Worm (Caenorhabditis elegans): ENCODE measurements around the gene col-87.

The col-87 gene

DNA sequence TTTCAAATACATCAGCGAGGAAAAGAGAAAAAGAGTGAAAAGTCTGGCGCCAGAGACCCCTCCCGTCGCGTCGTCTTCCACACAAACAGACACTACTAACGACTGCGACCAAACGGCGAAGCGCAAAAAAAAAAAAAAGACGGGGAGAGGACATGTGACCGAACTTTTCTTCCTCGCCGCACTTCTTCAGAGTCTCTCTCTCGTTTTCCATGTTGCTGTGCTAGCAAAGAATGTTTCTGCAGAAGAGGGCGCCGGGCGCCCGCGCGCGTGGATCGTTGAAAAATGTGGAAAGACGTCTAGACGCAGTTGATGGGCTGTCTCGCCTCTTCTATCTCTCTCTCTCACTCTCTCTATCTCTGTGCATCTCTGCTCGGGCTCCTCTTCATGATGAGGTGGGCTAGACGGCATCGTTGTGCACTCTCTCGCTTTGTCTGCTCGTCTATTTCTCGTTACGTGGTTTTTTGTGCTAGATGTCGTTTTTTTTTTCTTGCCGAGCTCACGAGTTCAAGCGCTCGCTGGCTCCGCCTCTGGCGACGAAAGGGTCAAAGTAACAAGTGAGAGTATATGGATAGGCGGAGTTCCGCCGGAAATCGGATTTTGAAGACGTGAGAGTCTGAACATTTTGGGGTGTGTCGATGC lies 54.2 kb downstream of the col-87 start (continued):
- TF ChIP-seq dmd-6 (GFP tag; IDR thresholded peaks at IDR 0.05) (peak; percentile 99), nhr-102 (tag; optimal IDR thresholded peaks at IDR 0.05) (peak; percentile 86), daf-16 (GFP tag; optimal IDR thresholded peaks at IDR 0.05) (peak; percentile 78 to 92), daf-16 (tag; optimal IDR thresholded peaks at IDR 0.05) (peak; percentile 70), vab-7 (GFP tag; IDR thresholded peaks at IDR 0.05) (peak; percentile 42; the same call in 1 of the 2 replicates), tag-97 (GFP tag; IDR thresholded peaks at IDR 0.05) (no peak), egl-43 (GFP tag; IDR thresholded peaks at IDR 0.05) (peak; percentile 90), tra-1 (GFP tag; IDR thresholded peaks at IDR 0.05) (peak; percentile 96), dpl-1 (GFP tag; optimal IDR thresholded peaks at IDR 0.05) (peak; percentile 70), hmg-1.1 (GFP tag; IDR thresholded peaks at IDR 0.05) (peak; percentile 96), lin-15B (tag; optimal IDR thresholded peaks at IDR 0.05) (no peak), R02D3.7 (tag; optimal IDR thresholded peaks at IDR 0.05) (no peak), nhr-42 (GFP tag; IDR thresholded peaks at IDR 0.05) (peak; percentile 89), zip-2 (tag; optimal IDR thresholded peaks at IDR 0.05) (no peak), spr-3 (GFP tag; optimal IDR thresholded peaks at IDR 0.05) (peak; percentile 54), zip-11 (GFP tag; IDR thresholded peaks at IDR 0.05) (no peak), F37D6.2 (tag; optimal IDR thresholded peaks at IDR 0.05) (peak; percentile 91), snpc-4 (tag; optimal IDR thresholded peaks at IDR 0.05) (no peak), Y105C5A.15 (GFP tag; IDR thresholded peaks at IDR 0.05) (no peak), dve-1 (tag; optimal IDR thresholded peaks at IDR 0.05; ENCODE audit: insufficient read depth) (peak; percentile 92), ZK337.2 (GFP tag; IDR thresholded peaks at IDR 0.05) (no peak), T20F7.1 (GFP tag; optimal IDR thresholded peaks at IDR 0.05) (peak; percentile 73), F26F4.8 (GFP tag; conservative IDR thresholded peaks at IDR 0.05) (0 out of 2 replicates have a peak, but pooled peaks have one; percentile 47), ceh-82 (tag; optimal IDR thresholded peaks at IDR 0.05) (no peak), fkh-10 (GFP tag; optimal IDR thresholded peaks at IDR 0.05) (peak; percentile 80), mdt-29 (GFP tag; IDR thresholded peaks at IDR 0.05) (peak; percentile 70; the same call in 1 of the 2 replicates), lin-13 (GFP tag; optimal IDR thresholded peaks at IDR 0.05) (peak; percentile 82), ceh-28 (tag; optimal IDR thresholded peaks at IDR 0.05) (no peak), php-3 (GFP tag; IDR thresholded peaks at IDR 0.05) (peak; percentile 24; the same call in 1 of the 2 replicates), set-16 (GFP tag; IDR thresholded peaks at IDR 0.05) (peak; percentile 95), aly-2 (tag; optimal IDR thresholded peaks at IDR 0.05) (no peak), nhr-41 (GFP tag; IDR thresholded peaks at IDR 0.05) (no peak), lin-29 (GFP tag; IDR thresholded peaks at IDR 0.05) (peak; percentile 61), cey-2 (tag; optimal IDR thresholded peaks at IDR 0.05; ENCODE audit: borderline replicate concordance, insufficient read depth) (peak; percentile 40), fos-1 (tag; optimal IDR thresholded peaks at IDR 0.05) (peak; percentile 65), lin-38 (GFP tag; IDR thresholded peaks at IDR 0.05) (peak; percentile 75), gei-8 (GFP tag; optimal IDR thresholded peaks at IDR 0.05) (peak; percentile 98), ces-1 (GFP tag; optimal IDR thresholded peaks at IDR 0.05) (no peak), lsy-2 (tag; optimal IDR thresholded peaks at IDR 0.05) (peak; percentile 88), hlh-30 (tag; optimal IDR thresholded peaks at IDR 0.05; ENCODE audit: insufficient read depth) (peak; percentile 97), nhr-28 (tag; optimal IDR thresholded peaks at IDR 0.05) (peak; percentile 95), lim-7 (GFP tag; IDR thresholded peaks at IDR 0.05) (no peak), mdl-1 (tag; optimal IDR thresholded peaks at IDR 0.05) (peak; percentile 96 to 99), zfp-2 (tag; optimal IDR thresholded peaks at IDR 0.05) (peak; percentile 64), nhr-76 (tag; optimal IDR thresholded peaks at IDR 0.05) (no peak), attf-4 (tag; optimal IDR thresholded peaks at IDR 0.05) (no peak), spr-1 (tag; optimal IDR thresholded peaks at IDR 0.05) (peak; percentile 87), pha-4 (GFP tag; IDR thresholded peaks at IDR 0.05) (peak; percentile 95), pha-4 (tag; optimal IDR thresholded peaks at IDR 0.05) (no peak), T26A8.4 (GFP tag; IDR thresholded peaks at IDR 0.05) (peak; percentile 83), nhr-111 (GFP tag; optimal IDR thresholded peaks at IDR 0.05) (no peak)

All from whole organism, L4 larva.